Worm (Caenorhabditis elegans): ENCODE data around the gene nhr-263.

ce11 chrV:7339831-7340230 is 2.0 kb downstream of the nhr-263 start, which contains the start of gene srh-187:
- no peak for TF ChIP-seq unc-130 (GFP tag; optimal IDR thresholded peaks at IDR 0.05)
- TF ChIP-seq unc-62 (GFP tag; optimal IDR thresholded peaks at IDR 0.05): no peak
- no peak for TF ChIP-seq bed-2 (GFP tag; IDR thresholded peaks at IDR 0.05)
- no peak for TF ChIP-seq F33H1.4 (GFP tag; IDR thresholded peaks at IDR 0.05)
- TF ChIP-seq akir-1 (GFP tag; optimal IDR thresholded peaks at IDR 0.05): no peak
- TF ChIP-seq T07F8.4 (tag; optimal IDR thresholded peaks at IDR 0.05): no peak
- no peak for TF ChIP-seq ztf-25 (GFP tag; IDR thresholded peaks at IDR 0.05)
- no peak for TF ChIP-seq ceh-91 (GFP tag; IDR thresholded peaks at IDR 0.05)
- no peak for TF ChIP-seq nhr-80 (tag; optimal IDR thresholded peaks at IDR 0.05)
- no peak for TF ChIP-seq cebp-2 (GFP tag; IDR thresholded peaks at IDR 0.05)
- TF ChIP-seq pha-4 (tag; optimal IDR thresholded peaks at IDR 0.05): no peak
- TF ChIP-seq let-607 (tag; optimal IDR thresholded peaks at IDR 0.05): no peak
- TF ChIP-seq ztf-28 (GFP tag; IDR thresholded peaks at IDR 0.05): no peak
